Fruit fly (Drosophila melanogaster) whole organism, prepupa: ENCODE results near the gene CG14567.

Experiments
- CG34406 ChIP-seq: fragments of 200-800 bp; sonication (Bioruptor generic); optimal IDR thresholded peaks from 3 replicates; lab custom pipeline; 2016; ENCODE audit warnings: missing biosample characterization, missing genetic modification characterization
- Eip93F ChIP-seq: fragments of 200-800 bp; sonication (Bioruptor generic); optimal IDR thresholded peaks from 2 replicates; lab custom pipeline; 2016; ENCODE audit warnings: missing biosample characterization, mild to moderate bottlenecking, missing genetic modification characterization
- Sox102F ChIP-seq: fragments of 200-800 bp; sonication (Bioruptor generic); optimal IDR thresholded peaks from 2 replicates; lab custom pipeline; 2016; ENCODE audit warnings: missing biosample characterization, mild to moderate bottlenecking, missing genetic modification characterization
- fd59A ChIP-seq: fragments of 200-800 bp; sonication (Bioruptor generic); optimal IDR thresholded peaks from 2 replicates; lab custom pipeline; 2017; ENCODE audit warnings: missing biosample characterization, mild to moderate bottlenecking, missing genetic modification characterization, missing genetic modification reagents
- net ChIP-seq: fragments of 200-800 bp; sonication (Bioruptor generic); optimal IDR thresholded peaks from 3 replicates; lab custom pipeline; 2016; ENCODE audit warnings: missing biosample characterization, missing genetic modification characterization
- ss ChIP-seq, 2 experiments: fragments of 200-800 bp; sonication (Bioruptor generic); optimal IDR thresholded peaks; 2 replicates in 1 of 2; 3 replicates in 1 of 2; lab custom pipeline; 2017 to 2018; ENCODE audit warnings: mild to moderate bottlenecking in 2 of 2, missing biosample characterization in 2 of 2, missing genetic modification characterization in 2 of 2, moderate library complexity in 1 of 2

DNA sequence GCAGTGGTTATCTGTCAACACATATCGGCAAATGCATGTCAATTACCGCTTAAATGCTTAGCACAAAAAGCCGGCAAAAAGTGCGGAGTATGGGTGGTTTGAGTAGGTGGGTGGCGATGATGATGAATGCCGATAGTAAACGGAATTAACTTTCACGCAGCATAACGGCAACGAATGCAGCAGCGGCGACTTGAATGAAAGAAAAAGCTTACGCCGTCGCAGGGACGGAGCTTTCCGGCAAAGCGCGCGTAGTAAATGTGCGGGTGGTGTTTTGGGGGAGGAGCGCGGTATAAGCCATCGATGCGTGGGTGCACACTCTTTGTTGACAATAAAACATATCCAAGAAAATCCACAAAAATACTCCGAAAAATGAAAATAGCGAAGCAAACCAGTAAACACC lies 31.3 kb upstream of the CG14567 start, which contains the start of gene CG7370:
- no peak for TF ChIP-seq Sox102F (GFP tag; lab: Kevin White, UChicago)
- no peak for TF ChIP-seq ss (GFP tag; optimal IDR thresholded peaks at IDR 0.05; lab: Kevin White, UChicago)
- no peak for TF ChIP-seq net (GFP tag; lab: Kevin White, UChicago)
- no peak for TF ChIP-seq Eip93F (GFP tag; lab: Kevin White, UChicago)
- TF ChIP-seq fd59A (GFP tag; lab: Kevin White, UChicago) = no peak
- TF ChIP-seq CG34406 (GFP tag; lab: Kevin White, UChicago) = no peak
